Fruit fly (Drosophila melanogaster): Measurements from ENCODE around the gene Fas3.

Gene Fas3

DNA sequence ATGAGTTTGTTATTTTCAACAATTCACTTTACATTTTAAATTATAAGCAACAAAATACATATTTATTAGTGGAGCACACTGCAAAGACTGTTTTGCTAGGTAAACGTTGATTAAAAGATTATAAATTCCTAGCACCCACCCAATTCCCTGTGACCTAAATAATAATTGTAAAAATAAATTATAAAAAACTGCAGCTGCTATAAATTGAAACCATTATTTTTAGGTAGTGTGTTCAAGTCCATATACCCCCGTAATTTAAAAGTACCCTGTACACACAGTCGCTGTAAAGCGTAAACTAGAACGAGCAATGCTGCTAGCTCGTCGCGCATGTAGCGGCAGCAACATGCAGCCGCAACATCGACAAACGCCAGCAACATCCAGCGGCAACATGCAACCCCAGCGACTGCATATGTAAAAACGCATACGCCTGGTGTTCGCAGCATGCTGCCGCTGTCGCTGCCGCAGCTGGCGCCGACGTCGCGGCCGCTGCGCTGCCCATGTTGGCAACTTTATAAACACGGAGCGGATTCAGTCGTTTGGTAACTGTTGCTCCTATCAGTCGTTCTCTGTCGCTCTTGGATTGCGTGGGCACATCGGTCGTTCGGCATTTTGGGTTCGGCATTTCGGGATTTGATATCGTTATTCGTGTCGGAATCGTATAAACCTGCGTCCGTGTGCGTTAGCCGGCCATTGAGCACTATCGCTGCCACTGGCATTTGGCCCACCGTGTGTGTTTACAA is at the start of gene Fas3:
Gene Fas3, plus strand, starts transcription at position 526 of the 740 bp plus-strand sequence.
- TF ChIP-seq Dll (optimal IDR thresholded peaks at IDR 0.05), result peak; percentile 1
- TF ChIP-seq psq (optimal IDR thresholded peaks at IDR 0.05), result no peak
- no peak for TF ChIP-seq usp (GFP tag; optimal IDR thresholded peaks at IDR 0.05)
- TF ChIP-seq pan (optimal IDR thresholded peaks at IDR 0.05), result no peak

DNA sequence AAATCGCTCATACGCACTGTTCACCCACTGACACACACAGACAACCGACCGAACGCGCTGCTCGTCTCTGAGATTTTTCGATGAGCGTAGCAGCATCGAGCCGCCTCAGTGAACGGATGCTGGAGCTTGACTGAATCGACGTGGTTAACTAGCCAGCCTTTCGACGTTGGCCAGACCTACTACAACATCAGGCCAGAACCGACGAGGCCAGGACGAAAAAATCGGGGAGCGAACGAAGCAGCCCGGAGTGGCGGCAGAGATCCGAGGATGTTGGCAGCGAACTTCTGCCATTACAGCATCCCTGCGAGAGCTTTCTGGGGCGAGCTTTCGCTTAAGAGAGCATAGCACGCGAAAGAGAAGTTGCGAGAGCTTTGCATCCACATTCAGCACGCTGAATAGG is 44.2 kb upstream of the Fas3 start, which contains the start of gene CG42750:
Gene CG42750, minus strand, starts transcription at position 108 of the 400 bp plus-strand sequence.
- TF ChIP-seq pan (optimal IDR thresholded peaks at IDR 0.05) (no peak), psq (optimal IDR thresholded peaks at IDR 0.05) (no peak)

DNA sequence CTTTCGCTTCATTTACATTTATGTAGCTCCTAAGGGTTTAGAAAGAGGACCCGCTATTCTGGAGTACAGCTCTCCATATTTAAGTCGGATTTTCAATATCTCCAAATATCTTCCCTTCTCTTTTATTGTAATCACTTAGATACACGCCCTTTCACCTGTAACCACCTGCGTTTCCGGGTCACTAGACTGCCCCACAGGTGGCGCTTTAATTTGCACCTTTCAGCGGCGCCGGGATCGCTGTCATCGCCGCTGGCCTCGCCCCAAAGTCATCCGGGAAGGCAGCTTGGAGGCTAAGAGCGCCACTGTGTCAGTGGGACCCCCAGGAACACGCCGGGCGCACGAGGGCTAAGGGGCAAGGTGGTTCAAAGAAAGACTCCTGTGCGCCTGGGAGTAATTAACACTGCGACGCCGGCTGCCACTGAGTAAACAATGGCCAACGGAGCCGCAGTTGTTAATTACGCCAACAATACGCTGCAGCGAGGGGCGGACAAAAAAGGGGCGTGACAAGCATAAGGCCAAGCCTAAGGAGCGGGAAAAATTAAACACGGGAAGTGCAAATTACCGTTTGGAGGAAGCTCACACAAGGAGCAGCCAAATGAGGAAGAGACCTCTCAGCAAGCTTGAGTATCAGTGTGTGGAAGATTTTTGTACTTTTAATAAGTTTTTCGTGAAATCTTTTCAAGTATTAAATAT is 35.6 kb upstream of the Fas3 start:
- TF ChIP-seq usp (GFP tag; optimal IDR thresholded peaks at IDR 0.05) (no peak), psq (optimal IDR thresholded peaks at IDR 0.05) (no peak), pan (optimal IDR thresholded peaks at IDR 0.05) (no peak), Dll (optimal IDR thresholded peaks at IDR 0.05) (no peak), CG8478 (optimal IDR thresholded peaks at IDR 0.05) (no peak), EcR (GFP tag; optimal IDR thresholded peaks at IDR 0.05) (no peak)

DNA sequence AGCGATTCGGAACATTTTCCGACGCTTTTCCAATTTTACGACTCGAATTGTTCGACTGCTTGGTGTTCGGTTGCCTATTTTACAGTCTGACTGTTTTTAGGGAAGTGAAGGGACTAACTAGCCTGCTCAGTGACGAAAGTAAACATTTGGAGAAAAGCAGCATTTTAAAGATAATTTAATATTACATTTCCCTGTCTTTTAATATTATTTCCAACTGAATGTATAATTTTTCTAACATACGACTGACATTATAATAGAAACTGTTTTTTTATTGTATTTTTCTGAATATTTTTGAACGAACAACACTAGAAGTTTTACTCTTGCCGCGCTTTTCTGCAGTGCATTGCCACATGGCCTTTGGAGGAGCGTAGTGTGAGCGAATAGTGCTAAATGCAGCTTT is 34.3 kb upstream of the Fas3 start, which contains the start of gene CG31787:
Gene CG31787, minus strand, starts transcription at position 101 of the 400 bp plus-strand sequence.
- no peak for TF ChIP-seq pan (optimal IDR thresholded peaks at IDR 0.05)
- TF ChIP-seq Dll (optimal IDR thresholded peaks at IDR 0.05), result no peak
- TF ChIP-seq EcR (GFP tag; optimal IDR thresholded peaks at IDR 0.05), result no peak
- no peak for TF ChIP-seq CG8478 (optimal IDR thresholded peaks at IDR 0.05)
- TF ChIP-seq psq (optimal IDR thresholded peaks at IDR 0.05), result no peak
- TF ChIP-seq usp (GFP tag; optimal IDR thresholded peaks at IDR 0.05), result no peak

DNA sequence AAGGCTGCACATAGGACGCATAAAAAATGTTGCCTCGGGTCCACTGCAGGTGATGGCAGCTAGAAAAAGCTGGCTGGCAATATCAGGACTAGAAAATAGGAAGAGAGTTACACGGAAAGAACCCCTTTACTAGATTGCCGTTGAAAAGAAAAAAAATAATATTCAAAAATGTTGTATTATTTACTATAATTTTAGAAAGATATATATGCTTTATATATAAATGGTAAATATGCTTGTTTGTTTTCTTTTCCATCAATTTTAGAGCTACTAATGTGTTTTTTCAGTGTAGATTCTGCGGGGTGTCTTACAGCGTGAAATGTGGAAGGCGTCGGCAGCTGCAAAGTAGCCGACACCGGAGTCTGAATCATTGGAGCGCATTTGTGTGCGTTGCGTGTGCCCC is 32.7 kb upstream of the Fas3 start:
- no peak for TF ChIP-seq Dll (optimal IDR thresholded peaks at IDR 0.05)
- no peak for TF ChIP-seq pan (optimal IDR thresholded peaks at IDR 0.05)
- no peak for TF ChIP-seq usp (GFP tag; optimal IDR thresholded peaks at IDR 0.05)

DNA sequence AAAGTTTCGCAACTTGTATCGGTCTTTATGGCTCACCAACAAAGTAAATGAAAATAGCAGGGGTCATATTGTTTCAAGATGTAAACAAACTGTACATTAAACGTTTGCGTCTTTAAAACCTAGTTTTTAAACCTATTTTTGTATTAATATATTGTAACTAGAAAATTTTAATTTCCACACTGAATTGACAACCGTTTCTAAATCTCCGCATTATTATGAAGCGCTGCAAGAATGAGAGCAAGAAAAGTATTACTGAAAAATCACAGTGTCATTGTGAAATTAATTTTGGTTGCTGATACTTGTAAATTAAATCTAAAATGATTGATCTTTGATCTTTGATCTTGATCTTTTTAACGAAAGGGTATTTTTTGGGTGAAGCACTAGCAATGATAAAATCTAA is 28.5 kb upstream of the Fas3 start, which contains the start of gene CG43362:
Gene CG43362, minus strand, starts transcription at position 101 of the 400 bp plus-strand sequence.
- TF ChIP-seq Dll (optimal IDR thresholded peaks at IDR 0.05) (no peak), pan (optimal IDR thresholded peaks at IDR 0.05) (no peak), EcR (GFP tag; optimal IDR thresholded peaks at IDR 0.05) (no peak), CG8478 (optimal IDR thresholded peaks at IDR 0.05) (no peak), psq (optimal IDR thresholded peaks at IDR 0.05) (no peak), usp (GFP tag; optimal IDR thresholded peaks at IDR 0.05) (no peak)

DNA sequence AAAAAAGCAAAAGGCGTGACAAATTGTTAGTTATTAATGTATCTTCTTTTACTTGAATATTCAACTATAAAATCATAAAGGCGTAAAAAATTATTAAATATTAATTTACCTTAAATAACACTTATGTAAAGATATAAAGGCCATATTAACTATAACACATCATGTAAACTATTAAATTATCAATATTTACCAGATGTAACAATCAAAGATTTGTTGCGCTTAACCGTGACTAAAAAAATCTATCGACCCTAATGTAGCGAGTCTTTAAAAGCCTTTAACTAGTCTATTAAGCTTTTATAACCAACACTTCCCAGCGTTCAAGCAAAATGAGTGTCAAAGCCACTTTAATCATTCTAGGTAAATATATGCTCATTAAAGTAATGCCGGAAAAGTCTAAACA is 27.7 kb upstream of the Fas3 start, which contains the start of gene Sfp36F:
Gene Sfp36F, plus strand, starts transcription at position 301 of the 400 bp plus-strand sequence.
- no peak for TF ChIP-seq EcR (GFP tag; optimal IDR thresholded peaks at IDR 0.05)
- TF ChIP-seq usp (GFP tag; optimal IDR thresholded peaks at IDR 0.05), result no peak
- TF ChIP-seq Dll (optimal IDR thresholded peaks at IDR 0.05), result no peak
- TF ChIP-seq pan (optimal IDR thresholded peaks at IDR 0.05), result no peak
- no peak for TF ChIP-seq CG8478 (optimal IDR thresholded peaks at IDR 0.05)
- no peak for TF ChIP-seq psq (optimal IDR thresholded peaks at IDR 0.05)

DNA sequence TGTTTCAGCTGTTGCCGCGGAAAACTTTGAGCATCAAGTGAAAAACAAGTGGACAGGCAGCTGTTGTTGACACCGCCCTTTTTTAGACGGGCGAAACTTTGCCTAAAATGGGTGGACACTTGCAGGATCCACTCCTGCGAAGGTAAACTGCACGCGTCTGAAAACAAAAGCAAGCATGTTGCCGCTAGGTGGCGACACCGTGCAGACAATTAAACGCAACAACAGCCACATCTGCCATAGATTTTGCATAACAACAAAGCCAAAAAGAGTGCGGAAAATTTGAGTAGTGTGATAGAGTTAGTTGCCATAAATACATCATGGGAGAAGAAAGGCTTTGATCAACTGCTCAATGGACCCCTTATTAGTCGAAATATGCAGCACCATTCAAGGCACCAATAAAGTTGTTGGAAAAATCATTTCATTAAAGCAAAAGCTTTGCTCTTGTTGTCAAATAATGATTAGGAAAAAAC is 25.4 kb upstream of the Fas3 start, which contains the start of gene CG5790:
Gene CG5790, plus strand, starts transcription at position 420 of the 470 bp plus-strand sequence.
- TF ChIP-seq EcR (GFP tag; optimal IDR thresholded peaks at IDR 0.05), result no peak
- no peak for TF ChIP-seq CG8478 (optimal IDR thresholded peaks at IDR 0.05)
- TF ChIP-seq pan (optimal IDR thresholded peaks at IDR 0.05), result no peak
- TF ChIP-seq Dll (optimal IDR thresholded peaks at IDR 0.05), result no peak
- TF ChIP-seq usp (GFP tag; optimal IDR thresholded peaks at IDR 0.05), result no peak
- no peak for TF ChIP-seq psq (optimal IDR thresholded peaks at IDR 0.05)

DNA sequence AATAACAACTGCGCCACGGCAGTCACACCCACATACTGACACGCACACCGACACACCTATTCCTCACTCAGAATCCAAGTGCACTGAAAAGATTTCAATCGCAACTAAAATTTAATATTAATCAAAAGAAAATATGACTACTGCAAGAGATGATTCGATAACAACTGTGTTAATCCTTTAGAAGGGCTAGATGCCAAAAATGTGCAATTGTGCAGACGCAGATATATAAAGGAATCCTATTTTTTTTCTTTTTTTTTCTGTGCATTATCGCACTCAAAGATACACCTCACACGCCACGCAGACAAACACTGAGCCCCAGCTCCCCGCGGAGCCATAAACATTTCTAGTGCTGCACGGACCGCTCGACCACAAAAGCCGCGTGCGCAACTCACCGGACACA is 21.4 kb upstream of the Fas3 start:
- no peak for TF ChIP-seq CG8478 (optimal IDR thresholded peaks at IDR 0.05)
- TF ChIP-seq psq (optimal IDR thresholded peaks at IDR 0.05), result no peak
- TF ChIP-seq pan (optimal IDR thresholded peaks at IDR 0.05), result no peak
- TF ChIP-seq EcR (GFP tag; optimal IDR thresholded peaks at IDR 0.05), result no peak
- no peak for TF ChIP-seq Dll (optimal IDR thresholded peaks at IDR 0.05)
- TF ChIP-seq usp (GFP tag; optimal IDR thresholded peaks at IDR 0.05), result no peak

DNA sequence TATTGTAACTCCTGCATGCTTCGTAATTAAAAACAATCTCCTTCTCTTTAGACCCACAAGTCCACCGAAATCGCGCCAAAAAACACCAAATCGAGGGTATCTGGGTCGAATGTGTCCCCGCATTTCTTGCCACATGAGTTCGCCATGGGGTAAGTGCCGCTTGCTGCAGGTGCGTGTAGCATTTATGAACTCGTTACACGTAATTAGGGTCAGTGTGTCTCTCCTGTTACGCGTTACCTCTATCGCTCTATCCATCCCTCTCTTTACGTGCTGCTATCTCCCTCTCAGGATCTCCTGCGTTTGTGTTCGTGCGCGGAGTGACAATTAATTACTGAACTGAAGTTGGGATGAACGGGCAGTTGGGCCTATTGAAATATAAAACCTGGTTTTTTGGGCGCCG is 17.1 kb upstream of the Fas3 start:
- TF ChIP-seq pan (optimal IDR thresholded peaks at IDR 0.05) (no peak), Dll (optimal IDR thresholded peaks at IDR 0.05) (no peak), CG8478 (optimal IDR thresholded peaks at IDR 0.05) (no peak), psq (optimal IDR thresholded peaks at IDR 0.05) (no peak), EcR (GFP tag; optimal IDR thresholded peaks at IDR 0.05) (no peak)

DNA sequence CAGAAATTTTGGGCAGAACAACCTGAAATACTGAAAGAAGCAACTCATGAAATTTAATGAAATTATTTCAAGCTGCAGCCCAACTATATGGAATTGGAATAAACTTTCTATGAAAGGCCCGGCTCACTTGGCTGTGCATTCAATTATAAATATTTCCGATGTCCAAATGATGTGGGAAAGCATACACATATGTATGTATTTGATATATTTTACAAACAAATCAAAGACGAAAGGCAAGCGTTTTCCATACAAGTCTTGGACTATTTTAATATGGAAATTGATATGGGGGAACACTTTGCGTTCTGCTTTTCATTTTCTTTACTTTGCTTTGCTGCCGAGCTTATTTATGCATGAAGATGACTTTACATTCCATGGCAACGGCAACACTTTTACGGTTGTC is 15.4 kb upstream of the Fas3 start:
- TF ChIP-seq usp (GFP tag; optimal IDR thresholded peaks at IDR 0.05), result no peak
- TF ChIP-seq EcR (GFP tag; optimal IDR thresholded peaks at IDR 0.05), result no peak
- TF ChIP-seq pan (optimal IDR thresholded peaks at IDR 0.05), result no peak
- no peak for TF ChIP-seq CG8478 (optimal IDR thresholded peaks at IDR 0.05)
- TF ChIP-seq psq (optimal IDR thresholded peaks at IDR 0.05), result no peak
- TF ChIP-seq Dll (optimal IDR thresholded peaks at IDR 0.05), result no peak

Measured in whole organism.